Fruit fly (Drosophila melanogaster): ENCODE results near the gene CG10646.
A peak's percentile ranks its signal among the peaks of the same experiment; 100 is the strongest.

Gene CG10646

dm6 chr3L:12465229-12465628, 38.5 kb downstream of the CG10646 start (continued):
- no peak for TF ChIP-seq CG17186 (GFP tag; optimal IDR thresholded peaks at IDR 0.05)
- peak; percentile 14; the same call in 1 of the 2 replicates for TF ChIP-seq CG4404 (GFP tag; IDR thresholded peaks at IDR 0.05)
- TF ChIP-seq gfzf (GFP tag; optimal IDR thresholded peaks at IDR 0.05), result no peak
- no peak for TF ChIP-seq en (GFP tag; optimal IDR thresholded peaks at IDR 0.05)
- peak; percentile 5 for TF ChIP-seq CG2712 (tag; optimal IDR thresholded peaks at IDR 0.05)
- no peak for TF ChIP-seq Chrac-16 (GFP tag; optimal IDR thresholded peaks at IDR 0.05)
- TF ChIP-seq CG3407 (GFP tag; optimal IDR thresholded peaks at IDR 0.05), result no peak

dm6 chr3L:12463580-12463979, 40.1 kb downstream of the CG10646 start:
- TF ChIP-seq CG8478 (optimal IDR thresholded peaks at IDR 0.05) (peak; percentile 71), Dbx (GFP tag; IDR thresholded peaks at IDR 0.05) (0 out of 3 replicates have a peak, but pooled peaks have one; percentile 21), CG9215 (GFP tag; IDR thresholded peaks at IDR 0.05) (no peak), Ravus (GFP tag; IDR thresholded peaks at IDR 0.05) (no peak), CG11093 (GFP tag; IDR thresholded peaks at IDR 0.05) (0 out of 3 replicates have a peak, but pooled peaks have one; percentile 13), Ets65A (GFP tag) (peak; percentile 81), Med (GFP tag) (peak; percentile 23), CG17912 (GFP tag; optimal IDR thresholded peaks at IDR 0.05) (no peak), btn (GFP tag; optimal IDR thresholded peaks at IDR 0.05) (no peak)

dm6 chr3L:12461953-12462352, 41.7 kb downstream of the CG10646 start:
- TF ChIP-seq bowl (GFP tag; IDR thresholded peaks at IDR 0.05), result no peak
- no peak for TF ChIP-seq chinmo (GFP tag; IDR thresholded peaks at IDR 0.05; ENCODE audit: partially characterized antibody)
- no peak for TF ChIP-seq TFAM (GFP tag; optimal IDR thresholded peaks at IDR 0.05)
- TF ChIP-seq chm (GFP tag; IDR thresholded peaks at IDR 0.05), result no peak
- no peak for TF ChIP-seq Mrtf (GFP tag; IDR thresholded peaks at IDR 0.05)
- TF ChIP-seq Side (GFP tag; optimal IDR thresholded peaks at IDR 0.05), result no peak
- no peak for TF ChIP-seq CG8359 (GFP tag; optimal IDR thresholded peaks at IDR 0.05; ENCODE audit: borderline replicate concordance)
- TF ChIP-seq oc (tag; optimal IDR thresholded peaks at IDR 0.05), result peak; percentile 76
- 0 out of 3 replicates have a peak, but pooled peaks have one; percentile 23 for TF ChIP-seq row (GFP tag; IDR thresholded peaks at IDR 0.05)
- no peak for TF ChIP-seq dati (GFP tag; IDR thresholded peaks at IDR 0.05)
- no peak for TF ChIP-seq trh (GFP tag; optimal IDR thresholded peaks at IDR 0.05)
- no peak for TF ChIP-seq dysf (GFP tag; IDR thresholded peaks at IDR 0.05)
- TF ChIP-seq CG14014 (GFP tag; IDR thresholded peaks at IDR 0.05), result no peak
- no peak for TF ChIP-seq unc-4 (GFP tag; IDR thresholded peaks at IDR 0.05; ENCODE audit: partially characterized antibody)
- TF ChIP-seq Hand (GFP tag; optimal IDR thresholded peaks at IDR 0.05), result no peak
- TF ChIP-seq grau (tag; optimal IDR thresholded peaks at IDR 0.05), result peak; percentile 80
- TF ChIP-seq Oaz (GFP tag; IDR thresholded peaks at IDR 0.05), result no peak
- TF ChIP-seq Atf-2 (GFP tag; optimal IDR thresholded peaks at IDR 0.05), result no peak
- TF ChIP-seq CG32772 (GFP tag; IDR thresholded peaks at IDR 0.05), result no peak
- no peak for TF ChIP-seq Hey (tag; optimal IDR thresholded peaks at IDR 0.05)
- TF ChIP-seq kay (GFP tag; optimal IDR thresholded peaks at IDR 0.05), result no peak
- TF ChIP-seq lilli (GFP tag; optimal IDR thresholded peaks at IDR 0.05), result no peak
- peak; percentile 10 for TF ChIP-seq kni (GFP tag; optimal IDR thresholded peaks at IDR 0.05)
- no peak for TF ChIP-seq H2.0 (GFP tag; IDR thresholded peaks at IDR 0.05)
- TF ChIP-seq inv (GFP tag; IDR thresholded peaks at IDR 0.05; ENCODE audit: partially characterized antibody), result no peak
- TF ChIP-seq Awh (GFP tag; IDR thresholded peaks at IDR 0.05), result peak; percentile 87
- TF ChIP-seq CG13287 (GFP tag; IDR thresholded peaks at IDR 0.05; ENCODE audit: partially characterized antibody), result no peak
- no peak for TF ChIP-seq Eip74EF (GFP tag; optimal IDR thresholded peaks at IDR 0.05)
- no peak for TF ChIP-seq NfI (GFP tag; optimal IDR thresholded peaks at IDR 0.05)
- no peak for TF ChIP-seq CG3995 (GFP tag; optimal IDR thresholded peaks at IDR 0.05)
- TF ChIP-seq Dip3 (GFP tag; optimal IDR thresholded peaks at IDR 0.05), result no peak
- peak; percentile 77 for TF ChIP-seq Blimp-1 (GFP tag; optimal IDR thresholded peaks at IDR 0.05)
- peak; percentile 97 for TF ChIP-seq abd-A (tag; optimal IDR thresholded peaks at IDR 0.05)
- no peak for TF ChIP-seq CG3163 (GFP tag; optimal IDR thresholded peaks at IDR 0.05)
